Fruit fly (Drosophila melanogaster) whole organism, wandering third instar larva: Measurements from ENCODE around the gene CG5645.

ENCODE experiments used
- CG32264 ChIP-seq: fragments of 200-800 bp; sonication (Bioruptor generic); optimal IDR thresholded peaks from 2 replicates; lab custom pipeline; 2016; ENCODE audit warnings: missing biosample characterization, missing genetic modification characterization
- Jra ChIP-seq: sonication (Bioruptor generic); optimal IDR thresholded peaks from 2 replicates; lab custom pipeline; 2016; ENCODE audit warnings: missing biosample characterization, missing genetic modification characterization

- TF ChIP-seq CG32264, result no peak
- no peak for TF ChIP-seq Jra (GFP tag; lab: Kevin White, UChicago)
These were observed 16.5 kb downstream of the CG5645 start, which contains the start of gene CG11560 for dm6 chr3L:12119875-12120485.
